Worm (Caenorhabditis elegans) whole organism, mixed stage, embryonic: Measurements from ENCODE around the gene F32F2.4.

Source experiments
- bed-3 ChIP-seq: fragments of 200-800 bp; sonication (Bioruptor generic); optimal IDR thresholded peaks from 3 replicates; lab custom pipeline; 2018; ENCODE audit warnings: mild to moderate bottlenecking, missing genetic modification characterization, moderate library complexity, missing compliant biosample characterization
- ceh-39 ChIP-seq: fragments of 150-350 bp; optimal IDR thresholded peaks from 2 replicates; lab custom pipeline; 2014; ENCODE audit warnings: missing biosample characterization, missing genetic modification characterization
- ceh-43 ChIP-seq: fragments of 200-800 bp; sonication (Bioruptor generic); optimal IDR thresholded peaks from 2 replicates; lab custom pipeline; 2018; ENCODE audit warnings: mild to moderate bottlenecking, missing genetic modification characterization, moderate library complexity, missing compliant biosample characterization
- ces-1 ChIP-seq: fragments of 150-350 bp; optimal IDR thresholded peaks from 2 replicates; lab custom pipeline; 2014; ENCODE audit warnings: missing biosample characterization, missing genetic modification reagents, missing genetic modification characterization
- cnd-1 ChIP-seq: fragments of 200-800 bp; sonication (Bioruptor generic); optimal IDR thresholded peaks from 2 replicates; lab custom pipeline; 2018; ENCODE audit warnings: mild to moderate bottlenecking, missing genetic modification characterization, missing compliant biosample characterization
- drap-1 ChIP-seq: fragments of 200-800 bp; sonication (Bioruptor generic); optimal IDR thresholded peaks from 3 replicates; lab custom pipeline; 2018; ENCODE audit warnings: mild to moderate bottlenecking, missing genetic modification characterization, missing compliant biosample characterization
- elt-1 ChIP-seq: sonication (generic microtip); optimal IDR thresholded peaks from 2 replicates; lab custom pipeline; 2017; ENCODE audit warnings: missing genetic modification characterization, mild to moderate bottlenecking, missing compliant biosample characterization, antibody characterized with exemption, moderate library complexity, borderline replicate concordance; ENCODE audit not compliant: insufficient read depth
- elt-3 ChIP-seq: fragments of 150-350 bp; optimal IDR thresholded peaks from 2 replicates; lab custom pipeline; 2014; ENCODE audit warnings: missing biosample characterization, missing genetic modification characterization
- ham-2 ChIP-seq: fragments of 200-800 bp; sonication (Bioruptor generic); optimal IDR thresholded peaks from 2 replicates; lab custom pipeline; 2018; ENCODE audit warnings: mild to moderate bottlenecking, missing genetic modification characterization, missing compliant biosample characterization
- hlh-1 ChIP-seq: fragments of 150-350 bp; optimal IDR thresholded peaks from 2 replicates; lab custom pipeline; 2014; ENCODE audit warnings: missing biosample characterization, missing genetic modification reagents, missing genetic modification characterization
- lsy-2 ChIP-seq: fragments of 150-350 bp; optimal IDR thresholded peaks from 2 replicates; lab custom pipeline; 2014; ENCODE audit warnings: missing biosample characterization, missing genetic modification characterization
- mab-5 ChIP-seq: fragments of 150-350 bp; optimal IDR thresholded peaks from 2 replicates; lab custom pipeline; 2014; ENCODE audit warnings: missing biosample characterization, missing genetic modification characterization
- mep-1 ChIP-seq: fragments of 150-350 bp; optimal IDR thresholded peaks from 2 replicates; lab custom pipeline; 2017; ENCODE audit warnings: missing biosample characterization, missing genetic modification reagents, missing genetic modification characterization, inconsistent platforms
- mls-2 ChIP-seq: sonication (generic microtip); optimal IDR thresholded peaks from 2 replicates; lab custom pipeline; 2016; ENCODE audit warnings: mild to moderate bottlenecking, missing genetic modification characterization, moderate library complexity, missing compliant biosample characterization
- nhr-2 ChIP-seq: fragments of 150-350 bp; optimal IDR thresholded peaks from 2 replicates; lab custom pipeline; 2014; ENCODE audit warnings: missing biosample characterization, missing genetic modification characterization
- nhr-237 ChIP-seq: fragments of 150-350 bp; optimal IDR thresholded peaks from 2 replicates; lab custom pipeline; 2014; ENCODE audit warnings: missing biosample characterization, missing genetic modification characterization
- nhr-28 ChIP-seq: fragments of 150-350 bp; optimal IDR thresholded peaks from 2 replicates; lab custom pipeline; 2014; ENCODE audit warnings: missing biosample characterization, missing genetic modification characterization
- nhr-76 ChIP-seq: sonication (generic microtip); optimal IDR thresholded peaks from 2 replicates; lab custom pipeline; 2017; ENCODE audit warnings: missing biosample characterization, missing genetic modification characterization
- sem-2 ChIP-seq: fragments of 200-800 bp; sonication (Bioruptor generic); optimal IDR thresholded peaks from 2 replicates; lab custom pipeline; 2018; ENCODE audit warnings: mild to moderate bottlenecking, missing genetic modification characterization, missing compliant biosample characterization
- snpc-4 ChIP-seq: fragments of 150-350 bp; optimal IDR thresholded peaks from 2 replicates; lab custom pipeline; 2014; ENCODE audit warnings: missing biosample characterization, missing genetic modification characterization
- sptf-1 ChIP-seq: sonication (generic microtip); optimal IDR thresholded peaks from 2 replicates; lab custom pipeline; 2017; ENCODE audit warnings: mild to moderate bottlenecking, missing genetic modification characterization, moderate library complexity, missing compliant biosample characterization
- tbx-8 ChIP-seq: fragments of 200-800 bp; sonication (Bioruptor generic); optimal IDR thresholded peaks from 2 replicates; lab custom pipeline; 2018; ENCODE audit warnings: mild to moderate bottlenecking, missing genetic modification characterization, moderate library complexity, missing compliant biosample characterization
- unc-120 ChIP-seq: sonication (generic microtip); optimal IDR thresholded peaks from 2 replicates; lab custom pipeline; 2017; ENCODE audit warnings: missing genetic modification characterization, missing compliant biosample characterization; ENCODE audit not compliant: poor library complexity, severe bottlenecking
- unc-62 ChIP-seq: fragments of 150-350 bp; optimal IDR thresholded peaks from 2 replicates; lab custom pipeline; 2014; ENCODE audit warnings: missing biosample characterization, missing genetic modification reagents, missing genetic modification characterization
- zip-8 ChIP-seq: fragments of 150-350 bp; optimal IDR thresholded peaks from 2 replicates; lab custom pipeline; 2014; ENCODE audit warnings: missing biosample characterization, missing genetic modification characterization
- ztf-11 ChIP-seq: fragments of 150-350 bp; optimal IDR thresholded peaks from 2 replicates; lab custom pipeline; 2014; ENCODE audit warnings: missing biosample characterization, missing genetic modification characterization

F32F2.4 gene

ce11 chrV:13285284-13285683, 9.2 kb downstream of the F32F2.4 start:
- peak; percentile 59 for TF ChIP-seq unc-62 (GFP tag; lab: Kevin White, UChicago)
- TF ChIP-seq mep-1 (tag; lab: Kevin White, UChicago), result no peak

DNA sequence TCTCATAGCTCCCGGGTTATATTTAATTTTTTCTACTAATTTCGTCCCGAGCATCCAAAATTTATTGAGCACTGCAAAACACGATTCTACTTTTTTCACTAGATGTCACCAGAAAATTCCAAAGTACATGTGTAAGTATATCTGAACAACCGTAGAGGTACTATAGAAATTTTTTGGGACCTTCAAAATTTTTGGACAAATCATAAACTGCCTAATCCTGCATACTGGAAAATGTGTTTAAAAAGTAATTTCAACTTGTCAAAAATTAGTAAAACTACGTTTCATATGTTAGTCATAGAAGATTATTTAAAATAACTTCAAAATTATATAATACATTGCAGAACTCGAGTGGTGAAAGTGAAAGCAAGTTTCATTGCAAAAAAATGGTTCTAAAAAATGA, 10.5 kb downstream of the F32F2.4 start:
- no peak for TF ChIP-seq nhr-237
- TF ChIP-seq unc-62 (GFP tag; lab: Kevin White, UChicago), result no peak
- no peak for TF ChIP-seq snpc-4
- TF ChIP-seq nhr-2 (tag; lab: Kevin White, UChicago), result no peak
- no peak for TF ChIP-seq tbx-8 (GFP tag; lab: Kevin White, UChicago)

DNA sequence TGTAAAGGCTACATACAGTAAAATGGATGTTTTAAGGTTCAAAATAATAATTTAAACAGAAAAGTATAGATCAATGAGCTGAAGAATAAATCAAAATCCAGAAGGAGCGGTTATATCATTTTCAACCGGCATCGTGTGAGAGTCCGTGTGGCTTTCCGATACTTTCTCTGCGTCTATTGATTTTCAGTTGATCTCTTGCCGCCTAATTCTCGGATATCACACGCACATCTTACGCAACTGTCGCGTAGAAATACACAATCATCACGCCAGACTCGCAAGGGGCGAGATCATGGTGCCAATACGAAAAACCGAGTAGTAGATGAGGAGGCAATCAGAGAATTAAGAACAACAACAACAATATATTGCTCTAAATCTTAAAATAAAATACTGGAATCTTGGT, 12.8 kb downstream of the F32F2.4 start:
- TF ChIP-seq hlh-1 (tag; lab: Kevin White, UChicago), result peak; percentile 7
- peak; percentile 21 for TF ChIP-seq unc-120 (tag; lab: Kevin White, UChicago)
- no peak for TF ChIP-seq ceh-39 (tag; lab: Kevin White, UChicago)

ce11 chrV:13294507-13294906, 18.4 kb downstream of the F32F2.4 start:
- TF ChIP-seq ces-1 (GFP tag; lab: Kevin White, UChicago) (peak; percentile 96), sptf-1 (no peak)

DNA sequence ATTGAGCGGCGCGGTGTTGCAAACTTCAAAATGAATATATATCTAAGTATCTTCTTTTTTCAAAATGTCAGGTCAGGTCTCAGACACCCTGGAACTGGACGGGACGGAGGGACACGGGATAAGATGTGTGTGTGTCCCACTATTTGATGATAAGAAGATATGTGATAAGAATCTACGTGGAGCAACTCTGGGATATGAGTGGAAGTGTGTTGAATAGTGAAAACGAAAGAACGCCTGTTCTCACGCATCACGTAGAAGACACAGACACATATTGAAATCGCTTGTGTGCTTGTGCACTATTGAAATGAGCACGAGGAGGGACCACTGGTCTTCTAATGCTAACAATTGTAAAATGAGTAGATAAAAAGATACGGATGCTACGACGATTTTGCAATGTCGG, 19.8 kb downstream of the F32F2.4 start, which contains the start of gene uig-1:
uig-1 (minus strand) TSS at position 120 of the 400 bp plus-strand sequence.
- TF ChIP-seq ham-2 (GFP tag; lab: Kevin White, UChicago) (no peak), hlh-1 (tag; lab: Kevin White, UChicago) (peak; percentile 47), ztf-11 (tag; lab: Kevin White, UChicago) (no peak)

DNA sequence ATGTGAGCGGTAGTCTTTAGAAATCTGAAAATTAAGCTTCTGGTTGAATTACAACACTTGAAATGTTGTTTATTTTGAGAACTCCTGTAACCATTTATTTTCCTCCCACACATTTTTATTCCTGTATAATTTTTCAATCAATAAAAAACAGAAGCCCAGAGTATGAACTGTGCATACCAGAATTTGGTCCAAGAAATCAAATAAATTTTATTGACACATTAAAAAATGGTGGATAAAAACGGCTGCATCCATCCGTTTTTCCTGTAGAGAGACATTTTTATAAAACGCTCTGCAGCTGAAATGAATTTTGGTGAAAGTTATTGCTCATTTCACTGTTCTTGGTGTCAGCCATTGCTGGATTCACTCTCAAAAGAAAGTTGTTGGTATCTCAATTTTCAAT, 21.2 kb downstream of the F32F2.4 start, which contains the start of gene C26E1.1:
C26E1.1 (plus strand) TSS at position 301 of the 400 bp plus-strand sequence.
- TF ChIP-seq hlh-1 (tag; lab: Kevin White, UChicago) (no peak), zip-8 (tag; lab: Kevin White, UChicago) (no peak), ceh-43 (GFP tag; lab: Kevin White, UChicago) (no peak), nhr-2 (tag; lab: Kevin White, UChicago) (no peak), sem-2 (GFP tag; lab: Kevin White, UChicago) (no peak), nhr-76 (tag; lab: Kevin White, UChicago) (no peak), mab-5 (tag; lab: Kevin White, UChicago) (no peak), ceh-39 (tag; lab: Kevin White, UChicago) (no peak), nhr-237 (no peak), lsy-2 (tag; lab: Kevin White, UChicago) (no peak), ces-1 (GFP tag; lab: Kevin White, UChicago) (no peak)

DNA sequence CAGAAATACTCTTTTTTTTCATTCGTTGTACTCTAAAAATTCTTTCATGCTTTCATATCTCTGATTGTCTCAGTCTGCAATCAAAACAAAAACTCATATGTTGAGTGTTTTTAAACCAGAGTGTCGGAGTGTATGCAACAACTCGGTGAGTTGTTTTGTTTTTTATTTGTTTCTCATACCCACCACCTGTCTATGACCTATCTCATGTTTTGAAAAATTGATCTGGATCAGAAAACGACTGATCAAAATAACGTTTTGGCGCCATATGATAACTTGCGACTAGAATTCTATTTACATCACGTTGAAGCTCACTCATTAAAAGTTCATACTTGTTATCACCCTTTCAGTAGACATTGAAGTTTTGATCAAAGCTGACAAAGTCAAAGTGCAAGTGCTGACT, 22.6 kb downstream of the F32F2.4 start:
- no peak for TF ChIP-seq lsy-2 (tag; lab: Kevin White, UChicago)
- no peak for TF ChIP-seq bed-3
- TF ChIP-seq mls-2, result no peak
- no peak for TF ChIP-seq drap-1 (GFP tag; lab: Kevin White, UChicago)
- no peak for TF ChIP-seq nhr-76 (tag; lab: Kevin White, UChicago)
- no peak for TF ChIP-seq nhr-28 (tag; lab: Kevin White, UChicago)
- no peak for TF ChIP-seq cnd-1
- no peak for TF ChIP-seq nhr-2 (tag; lab: Kevin White, UChicago)
- no peak for TF ChIP-seq mab-5 (tag; lab: Kevin White, UChicago)
- no peak for TF ChIP-seq snpc-4
- no peak for TF ChIP-seq hlh-1 (tag; lab: Kevin White, UChicago)
- no peak for TF ChIP-seq mep-1 (tag; lab: Kevin White, UChicago)
- no peak for TF ChIP-seq sem-2 (GFP tag; lab: Kevin White, UChicago)
- TF ChIP-seq elt-3 (tag; lab: Kevin White, UChicago), result no peak
- TF ChIP-seq sptf-1, result no peak

- TF ChIP-seq elt-1 (tag; lab: Kevin White, UChicago) (no peak), unc-62 (GFP tag; lab: Kevin White, UChicago) (no peak), nhr-237 (no peak)
These were observed 23.3 kb downstream of the F32F2.4 start for ce11 chrV:13299398-13299797.
